Worm (Caenorhabditis elegans) whole organism, young adult: ENCODE data around the gene rpap-3.

Experiments used
- Y53G8AR.9 ChIP-seq: fragments of 200-800 bp; sonication (Bioruptor generic); conservative IDR thresholded peaks from 2 replicates; pipeline ENCODE4 v1.3.6; 2022; ENCODE audit warnings: missing genetic modification reagents, missing genetic modification characterization, missing compliant biosample characterization
- ama-1 ChIP-seq, 3 experiments: fragments of 150-350 bp in 1 of 3; sonication (generic microtip) in 2 of 3; optimal IDR thresholded peaks; 2 replicates each; lab custom pipeline; 2014 to 2018; ENCODE audit warnings: missing biosample characterization in 2 of 3, missing genetic modification characterization in 2 of 3, missing genetic modification reagents in 2 of 3
- ceh-58 ChIP-seq: fragments of 200-800 bp; sonication (Bioruptor generic); IDR thresholded peaks from 2 replicates; pipeline ENCODE4 v1.3.6; 2022; ENCODE audit warnings: missing genetic modification characterization, missing compliant biosample characterization
- fkh-3 ChIP-seq: sonication (generic microtip); optimal IDR thresholded peaks from 2 replicates; lab custom pipeline; 2016; ENCODE audit warnings: mild to moderate bottlenecking, missing genetic modification characterization, missing compliant biosample characterization
- tbp1 ChIP-seq: fragments of 200-800 bp; sonication (Bioruptor generic); optimal IDR thresholded peaks from 2 replicates; lab custom pipeline; 2018; ENCODE audit warnings: mild to moderate bottlenecking, missing genetic modification characterization, missing compliant biosample characterization

ce11 chrIV:7778865-7779264, at the start of gene rpap-3:
- no peak for TF ChIP-seq tbp1 (GFP tag; lab: Kevin White, UChicago)
- TF ChIP-seq ceh-58 (GFP tag; lab: Robert Waterston, UW) = no peak
- TF ChIP-seq fkh-3 (tag; lab: Kevin White, UChicago) = no peak
- TF ChIP-seq ama-1 (optimal IDR thresholded peaks at IDR 0.05; lab: Kevin White, UChicago) = no peak
- no peak for TF ChIP-seq ama-1 (GFP tag; optimal IDR thresholded peaks at IDR 0.05; lab: Kevin White, UChicago)
- no peak for TF ChIP-seq Y53G8AR.9 (GFP tag; lab: Robert Waterston, UW)
